Worm (Caenorhabditis elegans) whole organism, young adult: ENCODE data around the gene erg-28.
A peak's percentile ranks its signal among the peaks of the same experiment; 100 is the strongest.

Experiments used
- C17E4.6 ChIP-seq: fragments of 200-800 bp; sonication (Bioruptor generic); IDR thresholded peaks from 2 replicates; pipeline ENCODE4 v1.3.6; 2022; ENCODE audit warnings: missing genetic modification reagents, missing genetic modification characterization, missing compliant biosample characterization
- D2030.7 ChIP-seq: fragments of 200-800 bp; sonication (Bioruptor generic); IDR thresholded peaks from 2 replicates; pipeline ENCODE4 v1.3.6; 2022; ENCODE audit warnings: missing genetic modification reagents, missing genetic modification characterization, missing compliant biosample characterization
- F22D6.2 ChIP-seq: sonication (generic microtip); optimal IDR thresholded peaks from 2 replicates; lab custom pipeline; 2016; ENCODE audit warnings: mild to moderate bottlenecking, missing genetic modification characterization, missing compliant biosample characterization
- F33H1.4 ChIP-seq: fragments of 200-800 bp; sonication (Bioruptor generic); IDR thresholded peaks from 2 replicates; pipeline ENCODE4 v1.3.6; 2022; ENCODE audit warnings: missing genetic modification reagents, missing genetic modification characterization, missing compliant biosample characterization
- F55B11.4 ChIP-seq: sonication (generic microtip); optimal IDR thresholded peaks from 2 replicates; lab custom pipeline; 2016; ENCODE audit warnings: missing compliant biosample characterization, missing genetic modification characterization, borderline replicate concordance; ENCODE audit not compliant: insufficient read depth
- F57A8.1 ChIP-seq: fragments of 200-800 bp; sonication (Bioruptor generic); optimal IDR thresholded peaks from 2 replicates; lab custom pipeline; 2018; ENCODE audit warnings: mild to moderate bottlenecking, missing genetic modification characterization, moderate library complexity, missing compliant biosample characterization
- F57C9.4 ChIP-seq: sonication (generic microtip); optimal IDR thresholded peaks from 2 replicates; lab custom pipeline; 2017; ENCODE audit warnings: mild to moderate bottlenecking, missing genetic modification characterization, missing compliant biosample characterization
- K11D2.4 ChIP-seq: fragments of 200-800 bp; sonication (Bioruptor generic); IDR thresholded peaks from 2 replicates; pipeline ENCODE4 v1.3.6; 2022; ENCODE audit warnings: missing genetic modification reagents, missing genetic modification characterization, missing compliant biosample characterization
- T26A5.8 ChIP-seq: sonication (generic microtip); optimal IDR thresholded peaks from 2 replicates; lab custom pipeline; 2016; ENCODE audit warnings: missing genetic modification characterization, missing compliant biosample characterization
- Y53G8AR.9 ChIP-seq: fragments of 200-800 bp; sonication (Bioruptor generic); conservative IDR thresholded peaks from 2 replicates; pipeline ENCODE4 v1.3.6; 2022; ENCODE audit warnings: missing genetic modification reagents, missing genetic modification characterization, missing compliant biosample characterization
- Y67H2A.10 ChIP-seq: fragments of 200-800 bp; sonication (Bioruptor generic); conservative IDR thresholded peaks from 2 replicates; pipeline ENCODE4 v1.3.6; 2022; ENCODE audit warnings: missing genetic modification reagents, missing genetic modification characterization, missing compliant biosample characterization
- attf-3 ChIP-seq: fragments of 200-800 bp; sonication (Bioruptor generic); conservative IDR thresholded peaks from 2 replicates; pipeline ENCODE4 v1.3.6; 2022; ENCODE audit warnings: missing genetic modification reagents, missing genetic modification characterization, missing compliant biosample characterization
- attf-5 ChIP-seq: fragments of 200-800 bp; sonication (Bioruptor generic); optimal IDR thresholded peaks from 2 replicates; lab custom pipeline; 2018; ENCODE audit warnings: mild to moderate bottlenecking, missing genetic modification characterization, missing compliant biosample characterization
- attf-6 ChIP-seq: fragments of 200-800 bp; sonication (Bioruptor generic); IDR thresholded peaks from 2 replicates; pipeline ENCODE4 v1.3.6; 2022; ENCODE audit warnings: missing genetic modification reagents, missing genetic modification characterization, missing compliant biosample characterization
- ccch-3 ChIP-seq: fragments of 200-800 bp; sonication (Bioruptor generic); optimal IDR thresholded peaks from 2 replicates; lab custom pipeline; 2018; ENCODE audit warnings: mild to moderate bottlenecking, missing genetic modification characterization, missing compliant biosample characterization
- ceh-40 ChIP-seq: fragments of 200-800 bp; sonication (Bioruptor generic); IDR thresholded peaks from 2 replicates; pipeline ENCODE4 v1.3.6; 2022; ENCODE audit warnings: missing genetic modification characterization, missing compliant biosample characterization
- ceh-58 ChIP-seq: fragments of 200-800 bp; sonication (Bioruptor generic); IDR thresholded peaks from 2 replicates; pipeline ENCODE4 v1.3.6; 2022; ENCODE audit warnings: missing genetic modification characterization, missing compliant biosample characterization
- die-1 ChIP-seq: sonication (generic microtip); optimal IDR thresholded peaks from 2 replicates; lab custom pipeline; 2016; ENCODE audit warnings: missing genotype, mild to moderate bottlenecking, missing genetic modification characterization, missing compliant biosample characterization
- dpff-1 ChIP-seq: sonication (generic microtip); optimal IDR thresholded peaks from 2 replicates; lab custom pipeline; 2017; ENCODE audit warnings: mild to moderate bottlenecking, missing genetic modification characterization, missing compliant biosample characterization
- egl-18 ChIP-seq: fragments of 200-800 bp; sonication (Bioruptor generic); IDR thresholded peaks from 2 replicates; pipeline ENCODE4 v1.3.6; 2022; ENCODE audit warnings: missing genetic modification reagents, missing genetic modification characterization, missing compliant biosample characterization
- him-1 ChIP-seq: sonication (generic microtip); optimal IDR thresholded peaks from 2 replicates; lab custom pipeline; 2016; ENCODE audit warnings: missing genotype, missing genetic modification reagents, missing genetic modification characterization, missing compliant biosample characterization
- hlh-12 ChIP-seq: sonication (generic microtip); optimal IDR thresholded peaks from 2 replicates; lab custom pipeline; 2016; ENCODE audit warnings: missing genetic modification characterization, missing compliant biosample characterization
- hmg-1.2 ChIP-seq: fragments of 200-800 bp; sonication (Bioruptor generic); IDR thresholded peaks from 2 replicates; pipeline ENCODE4 v1.3.6; 2022; ENCODE audit warnings: missing genetic modification reagents, missing genetic modification characterization, missing compliant biosample characterization
- lin-35 ChIP-seq, 3 experiments: fragments of 150-350 bp in 2 of 3; sonication (generic microtip) in 1 of 3; optimal IDR thresholded peaks; 2 replicates each; lab custom pipeline; 2014 to 2018; ENCODE audit warnings: missing biosample characterization in 3 of 3, missing genetic modification characterization in 3 of 3, missing genetic modification reagents in 3 of 3
- lsl-1 ChIP-seq: fragments of 200-800 bp; sonication (Bioruptor generic); optimal IDR thresholded peaks from 2 replicates; lab custom pipeline; 2018; ENCODE audit warnings: mild to moderate bottlenecking, missing genetic modification characterization, moderate library complexity, missing compliant biosample characterization
- madf-10 ChIP-seq: sonication (generic microtip); optimal IDR thresholded peaks from 2 replicates; lab custom pipeline; 2016; ENCODE audit warnings: mild to moderate bottlenecking, missing genetic modification characterization, missing compliant biosample characterization
- madf-6 ChIP-seq: fragments of 200-800 bp; sonication (Bioruptor generic); IDR thresholded peaks from 2 replicates; pipeline ENCODE4 v1.3.6; 2022; ENCODE audit warnings: missing genetic modification reagents, missing genetic modification characterization, missing compliant biosample characterization
- madf-8 ChIP-seq: fragments of 200-800 bp; sonication (Bioruptor generic); conservative IDR thresholded peaks from 2 replicates; pipeline ENCODE4 v1.3.6; 2022; ENCODE audit warnings: missing genetic modification reagents, missing genetic modification characterization, missing compliant biosample characterization
- nfya-2 ChIP-seq: fragments of 200-800 bp; sonication (Bioruptor generic); IDR thresholded peaks from 2 replicates; pipeline ENCODE4 v1.3.6; 2022; ENCODE audit warnings: missing genetic modification reagents, missing genetic modification characterization, missing compliant biosample characterization
- nhr-120 ChIP-seq: fragments of 200-800 bp; sonication (Bioruptor generic); IDR thresholded peaks from 2 replicates; pipeline ENCODE4 v1.3.6; 2022; ENCODE audit warnings: missing genetic modification characterization, missing compliant biosample characterization
- nhr-80 ChIP-seq: sonication (generic microtip); optimal IDR thresholded peaks from 2 replicates; lab custom pipeline; 2016; ENCODE audit warnings: missing genetic modification characterization, missing compliant biosample characterization
- rec-8 ChIP-seq, 2 experiments: sonication (generic microtip); optimal IDR thresholded peaks; 2 replicates each; lab custom pipeline; 2016; ENCODE audit warnings: mild to moderate bottlenecking in 2 of 2, missing genetic modification characterization in 2 of 2, missing genetic modification reagents in 2 of 2, missing genotype in 2 of 2, missing biosample characterization in 1 of 2, missing compliant biosample characterization in 1 of 2, moderate library complexity in 1 of 2
- repo-1 ChIP-seq: sonication (generic microtip); optimal IDR thresholded peaks from 2 replicates; lab custom pipeline; 2017; ENCODE audit warnings: mild to moderate bottlenecking, missing genetic modification characterization, missing compliant biosample characterization
- snpc-1.1 ChIP-seq: sonication (generic microtip); optimal IDR thresholded peaks from 2 replicates; lab custom pipeline; 2017; ENCODE audit warnings: missing genetic modification characterization, mild to moderate bottlenecking, missing compliant biosample characterization, antibody characterized with exemption, moderate library complexity, missing genotype, missing genetic modification reagents; ENCODE audit not compliant: insufficient read depth
- snpc-1.3 ChIP-seq: sonication (generic microtip); optimal IDR thresholded peaks from 2 replicates; lab custom pipeline; 2017; ENCODE audit warnings: missing genetic modification characterization, mild to moderate bottlenecking, missing compliant biosample characterization, antibody characterized with exemption, moderate library complexity, missing genotype, missing genetic modification reagents; ENCODE audit not compliant: insufficient read depth
- unc-130 ChIP-seq: sonication (generic microtip); optimal IDR thresholded peaks from 2 replicates; lab custom pipeline; 2016; ENCODE audit warnings: missing genetic modification reagents, missing genetic modification characterization, missing compliant biosample characterization
- xnd-1 ChIP-seq: sonication (generic microtip); optimal IDR thresholded peaks from 2 replicates; lab custom pipeline; 2016; ENCODE audit warnings: missing genotype, missing genetic modification reagents, missing genetic modification characterization, missing compliant biosample characterization
- zfh-2 ChIP-seq: fragments of 200-800 bp; sonication (Bioruptor generic); conservative IDR thresholded peaks from 2 replicates; pipeline ENCODE4 v1.3.6; 2022; ENCODE audit warnings: missing genetic modification reagents, missing genetic modification characterization, missing compliant biosample characterization
- ztf-22 ChIP-seq: fragments of 200-800 bp; sonication (Bioruptor generic); optimal IDR thresholded peaks from 2 replicates; lab custom pipeline; 2018; ENCODE audit warnings: mild to moderate bottlenecking, missing genetic modification characterization, moderate library complexity, missing compliant biosample characterization
- ztf-26 ChIP-seq: sonication (generic microtip); optimal IDR thresholded peaks from 2 replicates; lab custom pipeline; 2017; ENCODE audit warnings: missing genetic modification characterization, missing compliant biosample characterization

Gene erg-28

ce11 chrV:12607113-12607512, at the start of gene erg-28:
TSS of gene erg-28 (plus strand) at chrV:12607413.
- TF ChIP-seq ceh-58 = no peak
- peak; percentile 29 for TF ChIP-seq him-1 (tag; lab: Kevin White, UChicago)
- TF ChIP-seq F22D6.2 = no peak
- TF ChIP-seq, all 124 proteins: peak for 1

ce11 chrV:12560328-12560782, 46.9 kb upstream of the erg-28 start, which contains the start of gene sel-1:
TSS of gene sel-1 (plus strand) at chrV:12560732.
- peak; percentile 10 for TF ChIP-seq xnd-1
- peak; percentile 63 for TF ChIP-seq lsl-1
- no peak for TF ChIP-seq zfh-2 (GFP tag; lab: Robert Waterston, UW)
- peak; percentile 96 for TF ChIP-seq attf-3 (GFP tag; lab: Robert Waterston, UW)
- 0 out of 2 replicates have a peak, but pooled peaks have one; percentile 13 for TF ChIP-seq madf-6
- TF ChIP-seq, all 124 proteins: peak for 4

- TF ChIP-seq madf-8 (GFP tag; lab: Robert Waterston, UW) = no peak
- TF ChIP-seq unc-130 (GFP tag; lab: Kevin White, UChicago) = no peak
- TF ChIP-seq Y53G8AR.9 = no peak
- TF ChIP-seq madf-10 (tag; lab: Kevin White, UChicago) = no peak
- TF ChIP-seq ztf-22 (GFP tag; lab: Kevin White, UChicago) = no peak
- TF ChIP-seq attf-5 (GFP tag; lab: Kevin White, UChicago) = no peak
These were observed 44.0 kb upstream of the erg-28 start, which contains the start of gene mrps-5 for ce11 chrV:12563187-12563586. TSS of gene mrps-5 (plus strand) at chrV:12563487.

ce11 chrV:12564902-12565301, 42.3 kb upstream of the erg-28 start:
- TF ChIP-seq D2030.7 (GFP tag; lab: Robert Waterston, UW) (no peak), attf-6 (GFP tag; lab: Robert Waterston, UW) (no peak), die-1 (tag; lab: Kevin White, UChicago) (no peak), hlh-12 (tag; lab: Kevin White, UChicago) (no peak), snpc-1.1 (tag; lab: Kevin White, UChicago) (no peak), ccch-3 (GFP tag; lab: Kevin White, UChicago) (no peak), rec-8 (tag; optimal IDR thresholded peaks at IDR 0.05; lab: Kevin White, UChicago) (no peak), nhr-120 (no peak), nhr-80 (no peak), Y67H2A.10 (GFP tag; lab: Robert Waterston, UW) (no peak), ceh-40 (GFP tag; lab: Robert Waterston, UW) (no peak), attf-3 (GFP tag; lab: Robert Waterston, UW) (no peak), lin-35 (GFP tag; optimal IDR thresholded peaks at IDR 0.05; lab: Kevin White, UChicago) (no peak), unc-130 (GFP tag; lab: Kevin White, UChicago) (no peak), F57A8.1 (GFP tag; lab: Kevin White, UChicago) (no peak), K11D2.4 (GFP tag; lab: Robert Waterston, UW) (no peak), Y53G8AR.9 (no peak), T26A5.8 (tag; lab: Kevin White, UChicago) (no peak), F55B11.4 (no peak), ztf-26 (tag; lab: Kevin White, UChicago) (no peak)

- TF ChIP-seq dpff-1 (no peak), hmg-1.2 (GFP tag; lab: Robert Waterston, UW) (no peak), nfya-2 (GFP tag; lab: Robert Waterston, UW) (no peak), F33H1.4 (no peak), ztf-22 (GFP tag; lab: Kevin White, UChicago) (no peak), snpc-1.1 (tag; lab: Kevin White, UChicago) (no peak), C17E4.6 (no peak), snpc-1.3 (no peak), repo-1 (tag; lab: Kevin White, UChicago) (no peak), F57C9.4 (tag; lab: Kevin White, UChicago) (no peak), egl-18 (no peak)
- TF ChIP-seq, all 124 proteins: peak for 0
These were observed 39.9 kb upstream of the erg-28 start for ce11 chrV:12567312-12567711.
